Worm (Caenorhabditis elegans): ENCODE measurements around the gene lpr-7.

The lpr-7 gene

DNA sequence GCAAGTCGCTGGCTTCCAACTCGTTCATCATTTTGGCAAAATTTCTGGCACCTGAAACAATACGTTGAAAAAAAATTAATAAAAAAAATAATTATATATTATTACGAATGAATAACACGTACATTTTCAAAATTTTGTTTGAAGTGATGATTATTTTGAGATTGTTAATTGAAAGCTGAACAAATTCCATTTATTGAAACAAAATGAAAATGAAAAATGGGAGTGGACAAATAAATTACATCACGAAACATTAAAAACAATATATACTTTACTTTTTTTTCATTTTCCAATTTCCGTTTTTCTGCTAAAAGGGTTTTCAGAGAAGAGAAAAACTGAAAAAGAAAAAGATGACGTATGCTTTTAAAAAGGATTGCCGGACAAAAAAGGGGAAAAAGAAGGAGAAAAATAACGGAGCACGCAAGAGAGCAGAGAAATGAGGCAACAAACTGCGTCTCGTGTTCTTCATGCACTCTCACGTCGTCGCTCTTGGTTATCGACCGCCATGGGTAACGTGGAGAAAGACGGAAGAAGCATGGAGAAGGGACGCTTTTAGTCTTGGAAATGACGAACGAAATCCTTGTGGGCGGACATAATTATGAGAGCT, 5.8 kb downstream of the lpr-7 start, which contains the start of gene rund-1:
TSS of gene rund-1 (minus strand) at position 51 of the 604 bp plus-strand sequence.
- TF ChIP-seq ces-1 (GFP tag; optimal IDR thresholded peaks at IDR 0.05) (peak; percentile 22), mls-2 (tag; optimal IDR thresholded peaks at IDR 0.05) (no peak)

- TF ChIP-seq bed-3 (GFP tag; optimal IDR thresholded peaks at IDR 0.05) = no peak
- TF ChIP-seq unc-120 (tag; optimal IDR thresholded peaks at IDR 0.05; ENCODE audit: poor library complexity, severe bottlenecking) = no peak
These were observed 10.1 kb downstream of the lpr-7 start, which contains the start of gene T19D7.5 for ce11 chrX:666125-666524. T19D7.5 (minus strand) TSS chrX:666225.

ce11 chrX:670603-671002, 14.6 kb downstream of the lpr-7 start, which contains the start of gene T19D7.6:
T19D7.6 (minus strand) TSS chrX:670800.
- TF ChIP-seq ces-1 (GFP tag; optimal IDR thresholded peaks at IDR 0.05) = no peak
- TF ChIP-seq ham-2 (GFP tag; optimal IDR thresholded peaks at IDR 0.05) = no peak
- no peak for TF ChIP-seq ceh-39 (tag; optimal IDR thresholded peaks at IDR 0.05)
- TF ChIP-seq mls-2 (tag; optimal IDR thresholded peaks at IDR 0.05) = no peak
- TF ChIP-seq nhr-237 (tag; optimal IDR thresholded peaks at IDR 0.05) = no peak
- no peak for TF ChIP-seq lin-32 (GFP tag; optimal IDR thresholded peaks at IDR 0.05)
- no peak for TF ChIP-seq nhr-76 (tag; optimal IDR thresholded peaks at IDR 0.05)
- no peak for TF ChIP-seq blmp-1 (tag; optimal IDR thresholded peaks at IDR 0.05)
- TF ChIP-seq mab-5 (tag; optimal IDR thresholded peaks at IDR 0.05) = no peak
- TF ChIP-seq sem-2 (GFP tag; optimal IDR thresholded peaks at IDR 0.05) = no peak
- no peak for TF ChIP-seq unc-62 (GFP tag; optimal IDR thresholded peaks at IDR 0.05)
- TF ChIP-seq zip-8 (tag; optimal IDR thresholded peaks at IDR 0.05) = no peak
- no peak for TF ChIP-seq lin-13 (tag; optimal IDR thresholded peaks at IDR 0.05)
- no peak for TF ChIP-seq drap-1 (GFP tag; optimal IDR thresholded peaks at IDR 0.05)
- TF ChIP-seq elt-1 (tag; optimal IDR thresholded peaks at IDR 0.05; ENCODE audit: borderline replicate concordance, insufficient read depth) = no peak
- TF ChIP-seq elt-3 (tag; optimal IDR thresholded peaks at IDR 0.05) = no peak
- TF ChIP-seq lsy-2 (tag; optimal IDR thresholded peaks at IDR 0.05) = no peak
- no peak for TF ChIP-seq ceh-43 (GFP tag; optimal IDR thresholded peaks at IDR 0.05)
- TF ChIP-seq nhr-12 (tag; optimal IDR thresholded peaks at IDR 0.05) = no peak

- no peak for TF ChIP-seq blmp-1 (tag; optimal IDR thresholded peaks at IDR 0.05)
- TF ChIP-seq lsy-2 (tag; optimal IDR thresholded peaks at IDR 0.05) = no peak
- TF ChIP-seq nhr-12 (tag; optimal IDR thresholded peaks at IDR 0.05) = no peak
- no peak for TF ChIP-seq ceh-39 (tag; optimal IDR thresholded peaks at IDR 0.05)
- TF ChIP-seq mep-1 (tag; optimal IDR thresholded peaks at IDR 0.05) = no peak
These were observed 15.8 kb downstream of the lpr-7 start, which contains the start of gene lgc-32 for ce11 chrX:671807-672206. lgc-32 (plus strand) TSS chrX:672107.

- TF ChIP-seq ceh-83 (GFP tag; optimal IDR thresholded peaks at IDR 0.05) = no peak
- no peak for TF ChIP-seq ztf-11 (tag; optimal IDR thresholded peaks at IDR 0.05)
- TF ChIP-seq lin-13 (tag; optimal IDR thresholded peaks at IDR 0.05) = no peak
- TF ChIP-seq mls-2 (tag; optimal IDR thresholded peaks at IDR 0.05) = no peak
- TF ChIP-seq elt-3 (tag; optimal IDR thresholded peaks at IDR 0.05) = no peak
- TF ChIP-seq nhr-76 (tag; optimal IDR thresholded peaks at IDR 0.05) = no peak
These were observed 24.9 kb downstream of the lpr-7 start, which contains the start of gene T19D7.7 for ce11 chrX:680920-681319. T19D7.7 (minus strand) TSS chrX:681020.

ce11 chrX:681413-681812, 25.4 kb downstream of the lpr-7 start:
- TF ChIP-seq lsy-2 (tag; optimal IDR thresholded peaks at IDR 0.05) (no peak), unc-39 (tag; optimal IDR thresholded peaks at IDR 0.05) (no peak), bed-3 (GFP tag; optimal IDR thresholded peaks at IDR 0.05) (no peak), blmp-1 (tag; optimal IDR thresholded peaks at IDR 0.05) (no peak), mab-5 (tag; optimal IDR thresholded peaks at IDR 0.05) (no peak), lin-13 (tag; optimal IDR thresholded peaks at IDR 0.05) (no peak), zip-8 (tag; optimal IDR thresholded peaks at IDR 0.05) (no peak), drap-1 (GFP tag; optimal IDR thresholded peaks at IDR 0.05) (no peak), nhr-2 (tag; optimal IDR thresholded peaks at IDR 0.05) (no peak), flh-1 (GFP tag; optimal IDR thresholded peaks at IDR 0.05) (no peak), hlh-1 (tag; optimal IDR thresholded peaks at IDR 0.05) (no peak), mls-2 (tag; optimal IDR thresholded peaks at IDR 0.05) (no peak), nhr-76 (tag; optimal IDR thresholded peaks at IDR 0.05) (no peak), sem-2 (GFP tag; optimal IDR thresholded peaks at IDR 0.05) (no peak), ceh-83 (GFP tag; optimal IDR thresholded peaks at IDR 0.05) (no peak), tbx-8 (GFP tag; optimal IDR thresholded peaks at IDR 0.05) (no peak), nhr-28 (tag; optimal IDR thresholded peaks at IDR 0.05) (no peak), pha-4 (tag; optimal IDR thresholded peaks at IDR 0.05) (no peak), ztf-11 (tag; optimal IDR thresholded peaks at IDR 0.05) (no peak), lin-32 (GFP tag; optimal IDR thresholded peaks at IDR 0.05) (no peak)
